Worm (Caenorhabditis elegans) whole organism, L2 larva: ENCODE results near the gene fbxa-36.

Source experiments
- C34F6.9 ChIP-seq: fragments of 150-350 bp; optimal IDR thresholded peaks from 2 replicates; lab custom pipeline; 2014; ENCODE audit warnings: missing biosample characterization, missing genetic modification characterization
- F13H6.1 ChIP-seq: sonication (generic microtip); optimal IDR thresholded peaks from 2 replicates; lab custom pipeline; 2016; ENCODE audit warnings: missing genetic modification characterization, missing compliant biosample characterization
- Y55F3AM.14 ChIP-seq: fragments of 200-800 bp; sonication (Bioruptor generic); optimal IDR thresholded peaks from 2 replicates; lab custom pipeline; 2018; ENCODE audit warnings: mild to moderate bottlenecking, missing genetic modification characterization, missing compliant biosample characterization
- alr-1 ChIP-seq: fragments of 150-350 bp; optimal IDR thresholded peaks from 2 replicates; lab custom pipeline; 2014; ENCODE audit warnings: missing biosample characterization, missing genetic modification characterization
- ama-1 ChIP-seq: fragments of 150-350 bp; optimal IDR thresholded peaks from 2 replicates; lab custom pipeline; 2018; ENCODE audit warnings: inconsistent platforms
- crh-2 ChIP-seq: sonication (generic microtip); optimal IDR thresholded peaks from 2 replicates; lab custom pipeline; 2017; ENCODE audit warnings: missing biosample characterization, missing genetic modification characterization
- egl-27 ChIP-seq: sonication (generic microtip); optimal IDR thresholded peaks from 3 replicates; lab custom pipeline; 2017; ENCODE audit warnings: missing biosample characterization, missing genetic modification reagents, missing genetic modification characterization
- elt-1 ChIP-seq: fragments of 150-350 bp; optimal IDR thresholded peaks from 2 replicates; lab custom pipeline; 2014; ENCODE audit warnings: missing biosample characterization, missing genetic modification characterization
- fos-1 ChIP-seq: fragments of 150-350 bp; optimal IDR thresholded peaks from 2 replicates; lab custom pipeline; 2014; ENCODE audit warnings: missing biosample characterization, missing genetic modification characterization
- gmeb-1 ChIP-seq: fragments of 150-350 bp; optimal IDR thresholded peaks from 2 replicates; lab custom pipeline; 2014; ENCODE audit warnings: missing biosample characterization, missing genetic modification characterization
- lin-13 ChIP-seq: fragments of 150-350 bp; optimal IDR thresholded peaks from 2 replicates; lab custom pipeline; 2014; ENCODE audit warnings: missing biosample characterization, missing genetic modification reagents, missing genetic modification characterization
- lsy-2 ChIP-seq, 2 experiments: fragments of 150-350 bp in 1 of 2; sonication (generic microtip) in 1 of 2; optimal IDR thresholded peaks; 2 replicates each; lab custom pipeline; 2014 to 2017; ENCODE audit warnings: missing biosample characterization in 2 of 2, missing genetic modification characterization in 2 of 2
- mbf-1 ChIP-seq: sonication (generic microtip); optimal IDR thresholded peaks from 2 replicates; lab custom pipeline; 2017; ENCODE audit warnings: missing biosample characterization, missing genetic modification characterization
- mdl-1 ChIP-seq, 2 experiments: fragments of 150-350 bp in 1 of 2; sonication (generic microtip) in 1 of 2; optimal IDR thresholded peaks; 2 replicates each; lab custom pipeline; 2017; ENCODE audit warnings: missing biosample characterization in 2 of 2, missing genetic modification characterization in 2 of 2
- nhr-10 ChIP-seq: sonication (generic microtip); optimal IDR thresholded peaks from 2 replicates; lab custom pipeline; 2017; ENCODE audit warnings: missing biosample characterization, missing genetic modification characterization
- nhr-11 ChIP-seq: fragments of 150-350 bp; optimal IDR thresholded peaks from 2 replicates; lab custom pipeline; 2014; ENCODE audit warnings: missing biosample characterization, missing genetic modification characterization
- nhr-129 ChIP-seq: fragments of 150-350 bp; optimal IDR thresholded peaks from 2 replicates; lab custom pipeline; 2014; ENCODE audit warnings: missing biosample characterization, missing genetic modification characterization
- nhr-21 ChIP-seq: fragments of 150-350 bp; optimal IDR thresholded peaks from 2 replicates; lab custom pipeline; 2014; ENCODE audit warnings: missing biosample characterization, missing genetic modification characterization
- nhr-23 ChIP-seq: fragments of 150-350 bp; optimal IDR thresholded peaks from 2 replicates; lab custom pipeline; 2014; ENCODE audit warnings: missing biosample characterization, missing genetic modification reagents, missing genetic modification characterization
- nhr-237 ChIP-seq: fragments of 150-350 bp; optimal IDR thresholded peaks from 2 replicates; lab custom pipeline; 2014; ENCODE audit warnings: missing biosample characterization, missing genetic modification characterization
- nhr-25 ChIP-seq: fragments of 150-350 bp; sonication (generic microtip); optimal IDR thresholded peaks from 3 replicates; lab custom pipeline; 2014; ENCODE audit warnings: missing biosample characterization, missing genetic modification characterization
- nhr-6 ChIP-seq: fragments of 150-350 bp; optimal IDR thresholded peaks from 2 replicates; lab custom pipeline; 2014; ENCODE audit warnings: missing biosample characterization, missing genetic modification characterization
- skn-1 ChIP-seq: sonication (generic microtip); optimal IDR thresholded peaks from 2 replicates; lab custom pipeline; 2017; ENCODE audit warnings: missing biosample characterization, missing genetic modification characterization
- sma-3 ChIP-seq: sonication (generic microtip); optimal IDR thresholded peaks from 2 replicates; lab custom pipeline; 2016; ENCODE audit warnings: missing genetic modification reagents, missing genetic modification characterization, missing compliant biosample characterization
- sma-9 ChIP-seq, 2 experiments: fragments of 150-350 bp in 1 of 2; sonication (generic microtip) in 1 of 2; optimal IDR thresholded peaks; 2 replicates each; lab custom pipeline; 2014 to 2016; ENCODE audit warnings: missing genetic modification characterization in 2 of 2, mild to moderate bottlenecking in 1 of 2, missing biosample characterization in 1 of 2, missing compliant biosample characterization in 1 of 2, missing genetic modification reagents in 1 of 2, moderate library complexity in 1 of 2
- snpc-4 ChIP-seq: fragments of 150-350 bp; optimal IDR thresholded peaks from 2 replicates; lab custom pipeline; 2014; ENCODE audit warnings: missing biosample characterization, missing genetic modification characterization
- unc-55 ChIP-seq: fragments of 150-350 bp; sonication (generic microtip); optimal IDR thresholded peaks from 3 replicates; lab custom pipeline; 2014; ENCODE audit warnings: missing biosample characterization, missing genetic modification reagents, missing genetic modification characterization
- unc-62 ChIP-seq: fragments of 150-350 bp; optimal IDR thresholded peaks from 2 replicates; lab custom pipeline; 2014; ENCODE audit warnings: missing biosample characterization, missing genetic modification reagents, missing genetic modification characterization
- zag-1 ChIP-seq: fragments of 150-350 bp; optimal IDR thresholded peaks from 2 replicates; lab custom pipeline; 2014; ENCODE audit warnings: missing biosample characterization, missing genetic modification characterization
- ztf-11 ChIP-seq: sonication (generic microtip); optimal IDR thresholded peaks from 2 replicates; lab custom pipeline; 2017; ENCODE audit warnings: missing biosample characterization, missing genetic modification characterization
- ztf-4 ChIP-seq: fragments of 150-350 bp; optimal IDR thresholded peaks from 2 replicates; lab custom pipeline; 2014; ENCODE audit warnings: missing biosample characterization, missing genetic modification characterization

The fbxa-36 gene

ce11 chrIII:1284584-1285046, 8.4 kb downstream of the fbxa-36 start, which contains the start of gene fbxa-37:
TSS of gene fbxa-37 (plus strand) at chrIII:1284996.
- TF ChIP-seq C34F6.9 (tag; lab: Kevin White, UChicago) (peak; percentile 67), unc-55 (GFP tag; lab: Kevin White, UChicago) (peak; percentile 82), egl-27 (no peak), crh-2 (peak; percentile 26), nhr-129 (tag; lab: Kevin White, UChicago) (peak; percentile 98), fos-1 (tag; lab: Kevin White, UChicago) (peak; percentile 20), nhr-25 (tag; lab: Kevin White, UChicago) (no peak)

- TF ChIP-seq lsy-2 (tag; optimal IDR thresholded peaks at IDR 0.05; lab: Kevin White, UChicago) (peak in 1 of 2 experiments; percentile 18), skn-1 (tag; lab: Kevin White, UChicago) (peak; percentile 82), sma-3 (GFP tag; lab: Kevin White, UChicago) (peak; percentile 50), elt-1 (tag; lab: Kevin White, UChicago) (no peak), F13H6.1 (tag; lab: Kevin White, UChicago) (peak; percentile 70), fos-1 (tag; lab: Kevin White, UChicago) (peak; percentile 97), crh-2 (peak; percentile 60), lin-13 (no peak), nhr-237 (tag; lab: Kevin White, UChicago) (no peak), nhr-25 (tag; lab: Kevin White, UChicago) (no peak), nhr-23 (tag; lab: Kevin White, UChicago) (no peak), gmeb-1 (tag; lab: Kevin White, UChicago) (peak; percentile 54), alr-1 (no peak), nhr-10 (tag; lab: Kevin White, UChicago) (no peak), snpc-4 (no peak), zag-1 (tag; lab: Kevin White, UChicago) (no peak), nhr-129 (tag; lab: Kevin White, UChicago) (peak; percentile 95), egl-27 (no peak), ama-1 (no peak), sma-9 (GFP tag; optimal IDR thresholded peaks at IDR 0.05; lab: Kevin White, UChicago) (peak; percentile 10), sma-9 (tag; optimal IDR thresholded peaks at IDR 0.05; lab: Kevin White, UChicago) (no peak)
Observed at ce11 chrIII:1279197-1279596, 13.8 kb downstream of the fbxa-36 start.

- TF ChIP-seq F13H6.1 (tag; lab: Kevin White, UChicago) (no peak), Y55F3AM.14 (no peak), nhr-21 (tag; lab: Kevin White, UChicago) (no peak), ztf-4 (no peak), mdl-1 (tag; optimal IDR thresholded peaks at IDR 0.05; lab: Kevin White, UChicago) (no peak), sma-9 (GFP tag; optimal IDR thresholded peaks at IDR 0.05; lab: Kevin White, UChicago) (no peak), sma-9 (tag; optimal IDR thresholded peaks at IDR 0.05; lab: Kevin White, UChicago) (no peak), C34F6.9 (tag; lab: Kevin White, UChicago) (no peak), nhr-6 (tag; lab: Kevin White, UChicago) (no peak), ama-1 (no peak), mbf-1 (no peak), elt-1 (tag; lab: Kevin White, UChicago) (no peak), nhr-11 (tag; lab: Kevin White, UChicago) (no peak), ztf-11 (tag; lab: Kevin White, UChicago) (no peak), snpc-4 (no peak), unc-62 (GFP tag; lab: Kevin White, UChicago) (no peak), nhr-237 (tag; lab: Kevin White, UChicago) (no peak), alr-1 (no peak), zag-1 (tag; lab: Kevin White, UChicago) (no peak)
- TF ChIP-seq, all 48 proteins: peak for 0
Observed at ce11 chrIII:1275513-1275912, 17.5 kb downstream of the fbxa-36 start, which contains the start of gene fbxa-30. TSS of gene fbxa-30 (minus strand) at chrIII:1275613.

ce11 chrIII:1273655-1274328, 19.2 kb downstream of the fbxa-36 start, which contains the start of gene fbxa-29:
TSS of gene fbxa-29 (minus strand) at chrIII:1273705.
- peak; percentile 23 for TF ChIP-seq fos-1 (tag; lab: Kevin White, UChicago)
- TF ChIP-seq mdl-1 (tag; optimal IDR thresholded peaks at IDR 0.05; lab: Kevin White, UChicago) = no peak

DNA sequence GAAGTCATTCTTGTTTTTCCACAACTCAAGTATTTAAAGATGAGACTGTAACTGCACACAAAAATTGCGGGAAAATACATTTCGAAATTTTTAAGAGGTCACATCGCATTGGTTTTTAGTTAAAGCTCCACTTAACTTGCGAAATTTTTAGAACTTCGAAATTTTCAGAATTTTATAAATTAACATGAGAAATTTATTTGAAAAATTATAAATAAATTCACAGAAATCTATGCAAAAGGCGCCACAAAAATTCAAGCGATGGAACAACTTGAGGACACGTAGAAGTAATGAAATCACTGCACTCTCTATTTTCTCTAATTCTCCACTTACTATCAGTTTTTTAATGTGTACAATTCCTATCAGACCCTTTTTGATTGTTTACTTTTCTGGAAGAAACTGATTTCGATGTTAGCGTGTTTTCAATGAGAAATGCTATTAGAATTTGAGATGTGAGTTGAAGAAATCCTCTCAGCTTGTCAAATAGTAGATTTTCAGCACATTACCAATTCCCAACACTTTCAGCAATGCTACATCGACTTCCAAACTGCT, 21.6 kb downstream of the fbxa-36 start, which contains the start of gene fbxa-31:
fbxa-31 (minus strand) TSS at position 51 of the 549 bp plus-strand sequence.
- TF ChIP-seq fos-1 (tag; lab: Kevin White, UChicago) = peak; percentile 75
- peak; percentile 5 for TF ChIP-seq crh-2
- no peak for TF ChIP-seq snpc-4
